Fruit fly (Drosophila melanogaster): Measurements from ENCODE around the gene CG6006.

DNA sequence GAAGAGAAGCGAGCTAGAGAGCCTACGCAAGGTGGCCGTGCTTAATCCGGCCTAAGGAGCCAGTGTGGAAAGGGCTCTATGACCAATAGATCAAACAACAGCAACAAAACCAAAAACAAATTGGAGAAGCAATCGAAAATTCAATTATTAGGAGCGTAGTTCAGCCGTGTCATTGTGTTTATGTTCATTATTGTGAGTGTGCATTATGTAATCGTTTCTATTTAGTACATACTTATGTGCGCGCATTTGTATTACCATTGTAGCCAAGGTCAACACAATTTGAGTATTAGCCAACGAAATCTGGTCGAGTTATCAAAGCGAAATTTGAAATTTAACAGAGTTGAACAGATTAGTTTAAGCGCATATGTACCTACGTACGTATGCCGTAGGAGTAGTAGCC, 6.1 kb upstream of the CG6006 start:
- no peak for TF ChIP-seq cic (GFP tag; optimal IDR thresholded peaks at IDR 0.05)
- no peak for TF ChIP-seq ovo (GFP tag; optimal IDR thresholded peaks at IDR 0.05)
- TF ChIP-seq Hr96 (GFP tag; optimal IDR thresholded peaks at IDR 0.05) = no peak
- no peak for TF ChIP-seq CG11617 (GFP tag; optimal IDR thresholded peaks at IDR 0.05)
- TF ChIP-seq tj (GFP tag; optimal IDR thresholded peaks at IDR 0.05) = no peak
- no peak for TF ChIP-seq cnc (optimal IDR thresholded peaks at IDR 0.05)
- TF ChIP-seq kay (GFP tag; ENCODE audit: borderline replicate concordance) = no peak
- no peak for TF ChIP-seq CG1620 (GFP tag; optimal IDR thresholded peaks at IDR 0.05)

All from whole organism, adult.